Fruit fly (Drosophila melanogaster): ENCODE data around the gene Ipp.

DNA sequence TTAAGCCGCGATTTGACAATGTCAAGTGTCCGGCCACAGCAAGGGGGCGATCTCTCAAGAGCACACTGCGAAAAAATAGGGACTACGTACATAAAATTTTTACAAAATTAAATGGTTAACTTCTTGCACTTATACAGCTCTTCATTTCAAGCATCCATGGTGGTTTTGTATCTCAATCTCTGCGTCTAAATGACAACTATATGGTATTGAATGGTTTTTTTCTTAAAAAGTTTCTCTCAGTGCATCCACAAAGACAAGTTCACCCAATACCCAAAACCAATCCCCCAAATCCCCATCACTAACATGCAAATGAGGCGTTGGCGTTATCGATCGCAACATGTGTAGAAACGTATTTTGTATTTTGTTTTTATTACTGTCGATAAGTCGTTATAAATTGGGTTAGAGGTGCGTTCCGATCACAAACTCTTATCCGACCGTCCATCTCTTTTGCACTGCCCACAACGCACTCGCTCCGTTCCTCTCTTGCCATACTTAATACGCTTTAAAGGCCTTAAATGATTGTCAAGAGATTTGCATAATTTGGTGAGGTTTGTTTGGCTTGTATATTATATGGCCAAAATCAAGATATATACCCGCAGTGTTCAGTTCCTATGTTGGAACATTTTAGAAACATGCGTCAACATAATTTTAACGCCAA, 43.7 kb upstream of the Ipp start:
- no peak for TF ChIP-seq CG14655 (GFP tag; optimal IDR thresholded peaks at IDR 0.05)
- TF ChIP-seq EcR (GFP tag; optimal IDR thresholded peaks at IDR 0.05): no peak
- TF ChIP-seq Ets98B (GFP tag; IDR thresholded peaks at IDR 0.05): no peak
- no peak for TF ChIP-seq CG4496 (GFP tag; IDR thresholded peaks at IDR 0.05)
- TF ChIP-seq CG8301 (tag; optimal IDR thresholded peaks at IDR 0.05): no peak
- TF ChIP-seq fd96Ca (GFP tag; IDR thresholded peaks at IDR 0.05): no peak
- no peak for TF ChIP-seq CG17806 (tag; optimal IDR thresholded peaks at IDR 0.05)
- TF ChIP-seq CG13204 (GFP tag; optimal IDR thresholded peaks at IDR 0.05): no peak
- TF ChIP-seq Snoo (tag; optimal IDR thresholded peaks at IDR 0.05): peak; percentile 54
- TF ChIP-seq CG32121 (GFP tag; IDR thresholded peaks at IDR 0.05): no peak

Measured in whole organism, pupa.